Fruit fly (Drosophila melanogaster) whole organism, embryonic: ENCODE results near the gene tws.

Experiments
- Bteb2 ChIP-seq: fragments of 200-800 bp; sonication (Bioruptor generic); optimal IDR thresholded peaks from 2 replicates; lab custom pipeline; 2016; ENCODE audit warnings: missing biosample characterization, missing genetic modification characterization
- CG10462 ChIP-seq: fragments of 200-800 bp; sonication (Bioruptor generic); optimal IDR thresholded peaks from 2 replicates; lab custom pipeline; 2016; ENCODE audit warnings: missing biosample characterization, missing genetic modification characterization
- CG10565 ChIP-seq: fragments of 200-800 bp; sonication (Bioruptor generic); optimal IDR thresholded peaks from 3 replicates; lab custom pipeline; 2016; ENCODE audit warnings: missing biosample characterization, mild to moderate bottlenecking, missing genetic modification characterization
- CG11247 ChIP-seq: fragments of 200-800 bp; sonication (Bioruptor generic); IDR thresholded peaks from 2 replicates; pipeline ENCODE4 v1.3.6; 2022; ENCODE audit warnings: missing biosample characterization, missing genetic modification characterization
- CG11695 ChIP-seq: fragments of 200-800 bp; sonication (Bioruptor generic); IDR thresholded peaks from 3 replicates; pipeline ENCODE4 v1.3.6; 2022; ENCODE audit warnings: missing biosample characterization, missing genetic modification characterization
- CG11696 ChIP-seq: fragments of 200-800 bp; sonication (Bioruptor generic); IDR thresholded peaks from 2 replicates; pipeline ENCODE4 v1.3.6; 2022; ENCODE audit warnings: missing biosample characterization, missing genetic modification characterization
- CG11723 ChIP-seq: fragments of 200-800 bp; sonication (Bioruptor generic); optimal IDR thresholded peaks from 2 replicates; lab custom pipeline; 2017; ENCODE audit warnings: missing biosample characterization, mild to moderate bottlenecking, missing genetic modification characterization
- CG12155 ChIP-seq: fragments of 200-800 bp; sonication (Bioruptor generic); optimal IDR thresholded peaks from 3 replicates; lab custom pipeline; 2016; ENCODE audit warnings: missing biosample characterization, missing genetic modification characterization
- CG15479 ChIP-seq: fragments of 200-800 bp; sonication (Bioruptor generic); optimal IDR thresholded peaks from 3 replicates; lab custom pipeline; 2019; ENCODE audit warnings: missing biosample characterization, mild to moderate bottlenecking, missing genetic modification characterization, moderate library complexity
- CG1603 ChIP-seq: fragments of 200-800 bp; sonication (Bioruptor generic); optimal IDR thresholded peaks from 2 replicates; lab custom pipeline; 2019; ENCODE audit warnings: missing biosample characterization, mild to moderate bottlenecking, missing genetic modification characterization, moderate library complexity
- CG17186 ChIP-seq: fragments of 200-800 bp; sonication (Bioruptor generic); optimal IDR thresholded peaks from 3 replicates; lab custom pipeline; 2017; ENCODE audit warnings: missing biosample characterization, missing genetic modification reagents, missing genetic modification characterization
- CG18476 ChIP-seq: fragments of 200-800 bp; sonication (Bioruptor generic); optimal IDR thresholded peaks from 2 replicates; lab custom pipeline; 2016; ENCODE audit warnings: missing biosample characterization, mild to moderate bottlenecking, missing genetic modification characterization
- CG30020 ChIP-seq: fragments of 200-800 bp; optimal IDR thresholded peaks from 2 replicates; lab custom pipeline; 2019; ENCODE audit warnings: missing biosample characterization, mild to moderate bottlenecking, missing genetic modification characterization, moderate library complexity
- CG30403 ChIP-seq: fragments of 200-800 bp; sonication (Bioruptor generic); optimal IDR thresholded peaks from 3 replicates; lab custom pipeline; 2016; ENCODE audit warnings: missing biosample characterization, missing genetic modification characterization
- CG30431 ChIP-seq: fragments of 200-800 bp; sonication (Bioruptor generic); optimal IDR thresholded peaks from 2 replicates; lab custom pipeline; 2017; ENCODE audit warnings: missing biosample characterization, missing genetic modification characterization
- CG31441 ChIP-seq: fragments of 200-800 bp; sonication (Bioruptor generic); IDR thresholded peaks from 2 replicates; pipeline ENCODE4 v1.3.6; 2022; ENCODE audit warnings: missing biosample characterization, missing genetic modification characterization
- CG32767 ChIP-seq: fragments of 200-800 bp; sonication (Bioruptor generic); IDR thresholded peaks from 2 replicates; pipeline ENCODE4 v1.3.6; 2022; ENCODE audit warnings: missing biosample characterization, missing genetic modification characterization
- CG33557 ChIP-seq: fragments of 200-800 bp; sonication (Bioruptor generic); optimal IDR thresholded peaks from 2 replicates; lab custom pipeline; 2019; ENCODE audit warnings: missing biosample characterization, mild to moderate bottlenecking, missing genetic modification characterization, moderate library complexity
- CG3995 ChIP-seq: fragments of 200-800 bp; sonication (Bioruptor generic); optimal IDR thresholded peaks from 3 replicates; lab custom pipeline; 2016; ENCODE audit warnings: missing biosample characterization, missing genetic modification characterization
- CG4820 ChIP-seq: fragments of 200-800 bp; sonication (Bioruptor generic); optimal IDR thresholded peaks from 3 replicates; lab custom pipeline; 2016; ENCODE audit warnings: missing biosample characterization, missing genetic modification characterization
- CG6813 ChIP-seq: fragments of 200-800 bp; sonication (Bioruptor generic); optimal IDR thresholded peaks from 2 replicates; lab custom pipeline; 2017; ENCODE audit warnings: missing biosample characterization, missing genetic modification characterization, mild to moderate bottlenecking, moderate library complexity, missing genetic modification reagents
- CG7556 ChIP-seq: fragments of 200-800 bp; sonication (Bioruptor generic); optimal IDR thresholded peaks from 2 replicates; lab custom pipeline; 2017; ENCODE audit warnings: missing biosample characterization, mild to moderate bottlenecking, missing genetic modification characterization
- CG8388 ChIP-seq: fragments of 200-800 bp; sonication (Bioruptor generic); optimal IDR thresholded peaks from 2 replicates; lab custom pipeline; 2019; ENCODE audit warnings: missing biosample characterization, mild to moderate bottlenecking, missing genetic modification characterization, moderate library complexity
- CG9797 ChIP-seq: fragments of 200-800 bp; sonication (Bioruptor generic); optimal IDR thresholded peaks from 3 replicates; lab custom pipeline; 2018; ENCODE audit warnings: missing biosample characterization, mild to moderate bottlenecking, missing genetic modification characterization
- CHES-1-like ChIP-seq: fragments of 200-800 bp; sonication (Bioruptor generic); optimal IDR thresholded peaks from 2 replicates; lab custom pipeline; 2016; ENCODE audit warnings: missing biosample characterization, missing genetic modification characterization
- Dad ChIP-seq: fragments of 200-800 bp; sonication (Bioruptor generic); optimal IDR thresholded peaks from 3 replicates; lab custom pipeline; 2016; ENCODE audit warnings: missing biosample characterization, missing genetic modification characterization
- Drgx ChIP-seq: fragments of 200-800 bp; sonication (Bioruptor generic); IDR thresholded peaks from 2 replicates; pipeline ENCODE4 v1.3.6; 2022; ENCODE audit warnings: missing biosample characterization, missing genetic modification characterization
- ERR ChIP-seq: fragments of 200-800 bp; sonication (Bioruptor generic); optimal IDR thresholded peaks from 2 replicates; lab custom pipeline; 2016; ENCODE audit warnings: missing biosample characterization, missing genetic modification characterization
- Ets65A ChIP-seq: fragments of 200-800 bp; sonication (Bioruptor generic); peaks from one replicate; lab custom pipeline; 2016; ENCODE audit warnings: missing biosample characterization, missing genetic modification characterization
- Jarid2 ChIP-seq: fragments of 200-800 bp; sonication (Bioruptor generic); optimal IDR thresholded peaks from 3 replicates; lab custom pipeline; 2017; ENCODE audit warnings: mild to moderate bottlenecking, missing biosample characterization, missing genetic modification reagents, missing genetic modification characterization
- Kr ChIP-seq: fragments of 200-800 bp; sonication (Bioruptor generic); optimal IDR thresholded peaks from 2 replicates; lab custom pipeline; 2017; ENCODE audit warnings: missing biosample characterization, mild to moderate bottlenecking, missing genetic modification characterization
- abd-A ChIP-seq: fragments of 200-800 bp; sonication (Bioruptor generic); optimal IDR thresholded peaks from 3 replicates; lab custom pipeline; 2019; ENCODE audit warnings: missing biosample characterization, mild to moderate bottlenecking, missing genetic modification characterization, moderate library complexity
- ase ChIP-seq: fragments of 200-800 bp; sonication (Bioruptor generic); IDR thresholded peaks from 3 replicates; pipeline ENCODE4 v1.3.6; 2022; ENCODE audit warnings: missing biosample characterization, missing genetic modification characterization
- cg ChIP-seq: fragments of 200-800 bp; sonication (Bioruptor generic); optimal IDR thresholded peaks from 3 replicates; lab custom pipeline; 2019; ENCODE audit warnings: missing biosample characterization, mild to moderate bottlenecking, missing genetic modification characterization, moderate library complexity
- cwo ChIP-seq: fragments of 200-800 bp; sonication (Bioruptor generic); optimal IDR thresholded peaks from 3 replicates; lab custom pipeline; 2017; ENCODE audit warnings: missing biosample characterization, missing genetic modification characterization, mild to moderate bottlenecking, moderate library complexity, missing genetic modification reagents
- fd102C ChIP-seq: fragments of 200-800 bp; sonication (Bioruptor generic); optimal IDR thresholded peaks from 2 replicates; lab custom pipeline; 2018; ENCODE audit warnings: missing biosample characterization, mild to moderate bottlenecking, missing genetic modification characterization, moderate library complexity
- ftz-f1 ChIP-seq: fragments of 200-800 bp; sonication (Bioruptor generic); optimal IDR thresholded peaks from 2 replicates; lab custom pipeline; 2016; ENCODE audit warnings: missing biosample characterization, missing genetic modification characterization
- gce ChIP-seq: fragments of 200-800 bp; sonication (Bioruptor generic); IDR thresholded peaks from 3 replicates; pipeline ENCODE4 v1.3.6; 2022; ENCODE audit warnings: missing biosample characterization, missing genetic modification characterization
- ham ChIP-seq: fragments of 200-800 bp; sonication (Bioruptor generic); IDR thresholded peaks from 2 replicates; pipeline ENCODE4 v1.3.6; 2022; ENCODE audit warnings: missing biosample characterization, missing genetic modification characterization
- kni ChIP-seq: fragments of 200-800 bp; sonication (Bioruptor generic); optimal IDR thresholded peaks from 3 replicates; lab custom pipeline; 2017; ENCODE audit warnings: mild to moderate bottlenecking, missing biosample characterization, missing genetic modification reagents, missing genetic modification characterization
- mirr ChIP-seq: fragments of 200-800 bp; sonication (Bioruptor generic); optimal IDR thresholded peaks from 3 replicates; lab custom pipeline; 2018; ENCODE audit warnings: missing biosample characterization, mild to moderate bottlenecking, missing genetic modification characterization
- pfk ChIP-seq: fragments of 200-800 bp; sonication (Bioruptor generic); optimal IDR thresholded peaks from 2 replicates; lab custom pipeline; 2018; ENCODE audit warnings: missing biosample characterization, mild to moderate bottlenecking, missing genetic modification characterization, moderate library complexity
- prd ChIP-seq, 3 experiments: fragments of >200 bp in 2 of 3; fragments of 200-800 bp in 1 of 3; sonication (Bioruptor generic) in 1 of 3; optimal IDR thresholded peaks in 2 of 3; IDR thresholded peaks in 1 of 3; 2 replicates in 2 of 3; 3 replicates in 1 of 3; pipeline versions ENCODE4 v1.3.6 to Lab custom; 2017 to 2022; ENCODE audit warnings: missing biosample characterization in 1 of 3, missing genetic modification characterization in 1 of 3
- sens ChIP-seq: fragments of 200-800 bp; sonication (Bioruptor generic); peaks from one replicate; lab custom pipeline; 2016; ENCODE audit warnings: missing biosample characterization, missing genetic modification characterization
- sens-2 ChIP-seq: fragments of 200-800 bp; sonication (Bioruptor generic); IDR thresholded peaks from 2 replicates; pipeline ENCODE4 v1.3.6; 2022; ENCODE audit warnings: missing biosample characterization, missing genetic modification characterization
- sim ChIP-seq: fragments of 200-800 bp; sonication (Bioruptor generic); IDR thresholded peaks from 2 replicates; pipeline ENCODE4 v1.3.6; 2022; ENCODE audit warnings: missing biosample characterization, missing genetic modification characterization
- twi ChIP-seq: fragments of 200-800 bp; optimal IDR thresholded peaks from 2 replicates; lab custom pipeline; 2019; ENCODE audit warnings: missing biosample characterization, mild to moderate bottlenecking, missing genetic modification characterization, moderate library complexity
- vfl ChIP-seq: fragments of 200-800 bp; sonication (Bioruptor generic); optimal IDR thresholded peaks from 2 replicates; lab custom pipeline; 2016; ENCODE audit warnings: missing biosample characterization, missing genetic modification characterization

tws gene

dm6 chr3R:10080699-10081098 is 58.9 kb downstream of the tws start (continued):
- TF ChIP-seq ERR (GFP tag; lab: Kevin White, UChicago) (peak; percentile 55), CG32767 (GFP tag; lab: Robert Waterston, UW) (0 out of 2 replicates have a peak, but pooled peaks have one; percentile 33), pfk (GFP tag; lab: Kevin White, UChicago) (peak; percentile 86), CG7556 (GFP tag; lab: Kevin White, UChicago) (no peak), CG30431 (GFP tag; lab: Kevin White, UChicago) (no peak), Dad (no peak), CG15479 (no peak)

dm6 chr3R:10079267-10079987 is 60.1 kb downstream of the tws start:
- TF ChIP-seq ase (GFP tag; lab: Robert Waterston, UW) = no peak
- TF ChIP-seq CG18476 = no peak
- TF ChIP-seq cwo (GFP tag; lab: Kevin White, UChicago) = no peak
- no peak for TF ChIP-seq CG10462 (GFP tag; lab: Kevin White, UChicago)
- no peak for TF ChIP-seq ham
- peak; percentile 52 for TF ChIP-seq ftz-f1
- TF ChIP-seq cg (GFP tag; lab: Kevin White, UChicago) = peak; percentile 63
- TF ChIP-seq CG11695 (GFP tag; lab: Robert Waterston, UW) = 0 out of 3 replicates have a peak, but pooled peaks have one; percentile 35
- TF ChIP-seq CG12155 (GFP tag; lab: Kevin White, UChicago) = no peak
- TF ChIP-seq CG8388 = peak; percentile 34
- no peak for TF ChIP-seq abd-A (tag; lab: Kevin White, UChicago)
- TF ChIP-seq Ets65A (GFP tag; lab: Kevin White, UChicago) = no peak
- peak; percentile 86 for TF ChIP-seq sens (GFP tag; lab: Kevin White, UChicago)
- no peak for TF ChIP-seq mirr (GFP tag; lab: Kevin White, UChicago)
- no peak for TF ChIP-seq twi (tag; lab: Kevin White, UChicago)
- no peak for TF ChIP-seq Jarid2
- no peak for TF ChIP-seq CG11247 (GFP tag; lab: Robert Waterston, UW)
- no peak for TF ChIP-seq CG30020 (tag; lab: Kevin White, UChicago)
- TF ChIP-seq CG3995 (GFP tag; lab: Kevin White, UChicago) = no peak
- 0 out of 3 replicates have a peak, but pooled peaks have one; percentile 11 for TF ChIP-seq gce
- no peak for TF ChIP-seq CG31441 (GFP tag; lab: Robert Waterston, UW)
- no peak for TF ChIP-seq sens-2 (GFP tag; lab: Robert Waterston, UW)
- no peak for TF ChIP-seq prd (optimal IDR thresholded peaks at IDR 0.05; lab: Kevin White, UChicago)
- peak; percentile 64 for TF ChIP-seq prd (GFP tag; IDR thresholded peaks at IDR 0.05; lab: Robert Waterston, UW)
- TF ChIP-seq CG9797 (GFP tag; lab: Kevin White, UChicago) = no peak
- peak; percentile 15 for TF ChIP-seq CG4820
- no peak for TF ChIP-seq CG10565 (GFP tag; lab: Kevin White, UChicago)
- no peak for TF ChIP-seq CHES-1-like (GFP tag; lab: Kevin White, UChicago)
- no peak for TF ChIP-seq CG33557 (GFP tag; lab: Kevin White, UChicago)
- TF ChIP-seq CG11696 (GFP tag; lab: Robert Waterston, UW) = peak; percentile 43; the same call in 1 of the 2 replicates
- TF ChIP-seq kni (GFP tag; lab: Kevin White, UChicago) = no peak
- TF ChIP-seq vfl (GFP tag; lab: Kevin White, UChicago) = no peak
- TF ChIP-seq Drgx (GFP tag; lab: Robert Waterston, UW) = peak; percentile 86
- no peak for TF ChIP-seq Kr (GFP tag; lab: Kevin White, UChicago)
- no peak for TF ChIP-seq fd102C (GFP tag; lab: Kevin White, UChicago)
- TF ChIP-seq CG30403 (GFP tag; lab: Kevin White, UChicago) = peak; percentile 38
- no peak for TF ChIP-seq CG6813 (GFP tag; lab: Kevin White, UChicago)
- TF ChIP-seq Bteb2 (GFP tag; lab: Kevin White, UChicago) = no peak
- no peak for TF ChIP-seq CG17186
- peak; percentile 59 for TF ChIP-seq CG1603
- no peak for TF ChIP-seq sim (GFP tag; lab: Robert Waterston, UW)
- TF ChIP-seq CG11723 (GFP tag; lab: Kevin White, UChicago) = no peak
